Worm (Caenorhabditis elegans) whole organism, L4 larva: ENCODE measurements around the gene acr-16.
A peak's percentile ranks its signal among the peaks of the same experiment; 100 is the strongest.

ENCODE experiments used
- D1046.2 ChIP-seq: fragments of 200-800 bp; sonication (Bioruptor generic); IDR thresholded peaks from 2 replicates; pipeline ENCODE4 v1.3.6; 2022; ENCODE audit warnings: missing genetic modification characterization, missing compliant biosample characterization
- F44E2.7 ChIP-seq: fragments of 200-800 bp; sonication (Bioruptor generic); IDR thresholded peaks from 2 replicates; pipeline ENCODE4 v2.1.2; 2022; ENCODE audit warnings: missing genetic modification characterization, missing compliant biosample characterization
- Y105C5A.15 ChIP-seq: fragments of 200-800 bp; sonication (Bioruptor generic); IDR thresholded peaks from 2 replicates; pipeline ENCODE4 v1.3.6; 2022; ENCODE audit warnings: missing genetic modification characterization, missing compliant biosample characterization
- Y48G9A.11 ChIP-seq: fragments of 200-800 bp; sonication (Bioruptor generic); IDR thresholded peaks from 2 replicates; pipeline ENCODE4 v1.3.6; 2022; ENCODE audit warnings: missing genetic modification reagents, missing genetic modification characterization, missing compliant biosample characterization
- Y75B8A.6 ChIP-seq: fragments of 200-800 bp; sonication (Bioruptor generic); IDR thresholded peaks from 2 replicates; pipeline ENCODE4 v1.3.6; 2022; ENCODE audit warnings: missing genetic modification reagents, missing genetic modification characterization, missing compliant biosample characterization
- aha-1 ChIP-seq: fragments of 150-350 bp; peaks from one replicate; lab custom pipeline; 2014; ENCODE audit warnings: missing biosample characterization, missing genetic modification characterization
- ama-1 ChIP-seq: fragments of 150-350 bp; optimal IDR thresholded peaks from 2 replicates; lab custom pipeline; 2014; ENCODE audit warnings: inconsistent platforms, mixed read lengths
- arid-1 ChIP-seq: fragments of 200-800 bp; sonication (Bioruptor generic); conservative IDR thresholded peaks from 2 replicates; pipeline ENCODE4 v1.3.6; 2022; ENCODE audit warnings: missing genetic modification reagents, missing genetic modification characterization, missing compliant biosample characterization
- ceh-62 ChIP-seq: sonication (generic microtip); optimal IDR thresholded peaks from 2 replicates; lab custom pipeline; 2017; ENCODE audit warnings: missing biosample characterization, missing genetic modification characterization
- cey-2 ChIP-seq: sonication (generic microtip); optimal IDR thresholded peaks from 3 replicates; lab custom pipeline; 2017; ENCODE audit warnings: missing genetic modification characterization, mild to moderate bottlenecking, missing compliant biosample characterization, antibody characterized with exemption, borderline replicate concordance; ENCODE audit not compliant: insufficient read depth
- daf-16 ChIP-seq, 3 experiments: sonication (generic microtip); optimal IDR thresholded peaks; 2 replicates each; lab custom pipeline; 2016 to 2017; ENCODE audit warnings: missing genetic modification characterization in 3 of 3, missing genetic modification reagents in 3 of 3, mild to moderate bottlenecking in 2 of 3, missing compliant biosample characterization in 2 of 3, missing biosample characterization in 1 of 3, moderate library complexity in 1 of 3
- daf-19 ChIP-seq: fragments of 200-800 bp; sonication (Bioruptor generic); conservative IDR thresholded peaks from 2 replicates; pipeline ENCODE4 v1.3.6; 2022; ENCODE audit warnings: missing genetic modification characterization, missing compliant biosample characterization
- daf-8 ChIP-seq: fragments of 200-800 bp; sonication (Bioruptor generic); IDR thresholded peaks from 2 replicates; pipeline ENCODE4 v1.3.6; 2022; ENCODE audit warnings: missing genetic modification characterization, missing compliant biosample characterization
- dmd-6 ChIP-seq: fragments of 200-800 bp; sonication (Bioruptor generic); IDR thresholded peaks from 2 replicates; pipeline ENCODE4 v1.3.6; 2022; ENCODE audit warnings: missing genetic modification reagents, missing genetic modification characterization, missing compliant biosample characterization
- dve-1 ChIP-seq: sonication (generic microtip); optimal IDR thresholded peaks from 2 replicates; lab custom pipeline; 2017; ENCODE audit warnings: antibody characterized with exemption, mild to moderate bottlenecking, missing genetic modification characterization, missing compliant biosample characterization; ENCODE audit not compliant: insufficient read depth
- gei-8 ChIP-seq: fragments of 200-800 bp; sonication (Bioruptor generic); optimal IDR thresholded peaks from 2 replicates; lab custom pipeline; 2018; ENCODE audit warnings: mild to moderate bottlenecking, missing genetic modification characterization, missing compliant biosample characterization
- hlh-11 ChIP-seq: fragments of 200-800 bp; sonication (Bioruptor generic); optimal IDR thresholded peaks from 2 replicates; lab custom pipeline; 2018; ENCODE audit warnings: mild to moderate bottlenecking, missing genetic modification characterization, missing compliant biosample characterization
- hlh-30 ChIP-seq: sonication (generic microtip); optimal IDR thresholded peaks from 2 replicates; lab custom pipeline; 2017; ENCODE audit warnings: antibody characterized with exemption, mild to moderate bottlenecking, missing genetic modification characterization, missing compliant biosample characterization; ENCODE audit not compliant: insufficient read depth
- hmg-1.1 ChIP-seq: fragments of 200-800 bp; sonication (Bioruptor generic); IDR thresholded peaks from 2 replicates; pipeline ENCODE4 v1.3.6; 2022; ENCODE audit warnings: missing genetic modification reagents, missing genetic modification characterization, missing compliant biosample characterization
- lim-7 ChIP-seq: fragments of 200-800 bp; sonication (Bioruptor generic); IDR thresholded peaks from 2 replicates; pipeline ENCODE4 v1.3.6; 2022; ENCODE audit warnings: missing genetic modification characterization, missing compliant biosample characterization
- lsy-2 ChIP-seq, 2 experiments: fragments of 150-350 bp in 1 of 2; sonication (generic microtip) in 1 of 2; optimal IDR thresholded peaks; 2 replicates each; lab custom pipeline; 2014 to 2017; ENCODE audit warnings: missing biosample characterization in 2 of 2, missing genetic modification characterization in 2 of 2
- madf-9 ChIP-seq: fragments of 200-800 bp; sonication (Bioruptor generic); conservative IDR thresholded peaks from 2 replicates; pipeline ENCODE4 v1.3.6; 2022; ENCODE audit warnings: missing genetic modification reagents, missing genetic modification characterization, missing compliant biosample characterization
- mdl-1 ChIP-seq, 2 experiments: fragments of 150-350 bp in 1 of 2; sonication (generic microtip) in 1 of 2; optimal IDR thresholded peaks; 2 replicates each; lab custom pipeline; 2014 to 2017; ENCODE audit warnings: missing biosample characterization in 2 of 2, missing genetic modification characterization in 2 of 2
- mep-1 ChIP-seq: fragments of 150-350 bp; sonication (generic microtip); optimal IDR thresholded peaks from 3 replicates; lab custom pipeline; 2014; ENCODE audit warnings: missing biosample characterization, missing genetic modification characterization
- mxl-2 ChIP-seq: fragments of 200-800 bp; sonication (Bioruptor generic); conservative IDR thresholded peaks from 2 replicates; pipeline ENCODE4 v1.3.6; 2022; ENCODE audit warnings: missing genetic modification reagents, missing genetic modification characterization, missing compliant biosample characterization
- mxl-3 ChIP-seq: fragments of 200-800 bp; sonication (Bioruptor generic); optimal IDR thresholded peaks from 2 replicates; lab custom pipeline; 2018; ENCODE audit warnings: mild to moderate bottlenecking, missing genetic modification characterization, missing compliant biosample characterization
- nhr-102 ChIP-seq: sonication (generic microtip); optimal IDR thresholded peaks from 2 replicates; lab custom pipeline; 2016; ENCODE audit warnings: mild to moderate bottlenecking, missing genetic modification characterization, moderate library complexity, missing compliant biosample characterization
- nhr-237 ChIP-seq: sonication (generic microtip); optimal IDR thresholded peaks from 2 replicates; lab custom pipeline; 2017; ENCODE audit warnings: missing biosample characterization, missing genetic modification characterization
- nhr-25 ChIP-seq: sonication (generic microtip); optimal IDR thresholded peaks from 2 replicates; lab custom pipeline; 2017; ENCODE audit warnings: missing genetic modification characterization, mild to moderate bottlenecking, missing compliant biosample characterization, antibody characterized with exemption, moderate library complexity, borderline replicate concordance; ENCODE audit not compliant: insufficient read depth
- nhr-28 ChIP-seq: fragments of 150-350 bp; optimal IDR thresholded peaks from 2 replicates; lab custom pipeline; 2014; ENCODE audit warnings: missing biosample characterization, missing genetic modification characterization
- nhr-41 ChIP-seq: fragments of 200-800 bp; sonication (Bioruptor generic); IDR thresholded peaks from 2 replicates; pipeline ENCODE4 v1.3.6; 2022; ENCODE audit warnings: missing genetic modification reagents, missing genetic modification characterization, missing compliant biosample characterization
- nhr-77 ChIP-seq: fragments of 150-350 bp; optimal IDR thresholded peaks from 2 replicates; lab custom pipeline; 2014; ENCODE audit warnings: missing biosample characterization, missing genetic modification characterization
- pha-4 ChIP-seq, 2 experiments: fragments of 150-350 bp in 1 of 2; fragments of 200-800 bp in 1 of 2; sonication (Bioruptor generic) in 1 of 2; IDR thresholded peaks in 1 of 2; optimal IDR thresholded peaks in 1 of 2; 2 replicates each; pipeline versions ENCODE4 v1.3.6 to Lab custom; 2014 to 2022; ENCODE audit warnings: missing genetic modification characterization in 2 of 2, missing genetic modification reagents in 2 of 2, missing biosample characterization in 1 of 2, missing compliant biosample characterization in 1 of 2
- php-3 ChIP-seq: fragments of 200-800 bp; sonication (Bioruptor generic); IDR thresholded peaks from 2 replicates; pipeline ENCODE4 v1.3.6; 2022; ENCODE audit warnings: missing genetic modification reagents, missing genetic modification characterization, missing compliant biosample characterization
- pqm-1 ChIP-seq: sonication (generic microtip); optimal IDR thresholded peaks from 2 replicates; lab custom pipeline; 2017; ENCODE audit warnings: missing biosample characterization, missing genetic modification characterization
- rbr-2 ChIP-seq: sonication (generic microtip); optimal IDR thresholded peaks from 2 replicates; lab custom pipeline; 2016; ENCODE audit warnings: missing genotype, missing genetic modification characterization, missing compliant biosample characterization
- snpc-1.2 ChIP-seq: fragments of 200-800 bp; sonication (Bioruptor generic); IDR thresholded peaks from 2 replicates; pipeline ENCODE4 v1.3.6; 2022; ENCODE audit warnings: missing genetic modification reagents, missing genetic modification characterization, missing compliant biosample characterization
- snpc-4 ChIP-seq: fragments of 150-350 bp; optimal IDR thresholded peaks from 2 replicates; lab custom pipeline; 2014; ENCODE audit warnings: missing biosample characterization, missing genetic modification characterization
- tag-97 ChIP-seq: fragments of 200-800 bp; sonication (Bioruptor generic); IDR thresholded peaks from 2 replicates; pipeline ENCODE4 v1.3.6; 2022; ENCODE audit warnings: missing genetic modification characterization, missing compliant biosample characterization
- zip-11 ChIP-seq: fragments of 200-800 bp; sonication (Bioruptor generic); IDR thresholded peaks from 2 replicates; pipeline ENCODE4 v1.3.6; 2022; ENCODE audit warnings: missing genetic modification characterization, missing compliant biosample characterization

Gene acr-16

ce11 chrV:8609776-8610529 lies 48.9 kb downstream of the acr-16 start (continued):
- TF ChIP-seq php-3 (no peak), snpc-1.2 (GFP tag; lab: Robert Waterston, UW) (no peak), D1046.2 (GFP tag; lab: Robert Waterston, UW) (no peak), cey-2 (tag; lab: Kevin White, UChicago) (no peak), rbr-2 (tag; lab: Kevin White, UChicago) (peak; percentile 22), mdl-1 (tag; optimal IDR thresholded peaks at IDR 0.05; lab: Kevin White, UChicago) (peak; percentile 10 to 60), pha-4 (GFP tag; IDR thresholded peaks at IDR 0.05; lab: Robert Waterston, UW) (no peak), pha-4 (tag; optimal IDR thresholded peaks at IDR 0.05; lab: Kevin White, UChicago) (no peak)

ce11 chrV:8610633-8611404 lies 49.8 kb downstream of the acr-16 start, which contains the start of gene fip-4:
fip-4 (minus strand) TSS chrV:8611268.
- TF ChIP-seq zip-11 (GFP tag; lab: Robert Waterston, UW) (no peak), mep-1 (peak; percentile 26), daf-19 (GFP tag; lab: Robert Waterston, UW) (no peak), nhr-102 (tag; lab: Kevin White, UChicago) (no peak), hlh-11 (tag; lab: Kevin White, UChicago) (peak; percentile 45), nhr-25 (tag; lab: Kevin White, UChicago) (peak; percentile 69), hlh-30 (tag; lab: Kevin White, UChicago) (peak; percentile 87), nhr-237 (no peak), lsy-2 (tag; optimal IDR thresholded peaks at IDR 0.05; lab: Kevin White, UChicago) (no peak), hmg-1.1 (GFP tag; lab: Robert Waterston, UW) (peak; percentile 48), pqm-1 (tag; lab: Kevin White, UChicago) (peak; percentile 11), madf-9 (GFP tag; lab: Robert Waterston, UW) (no peak), nhr-28 (tag; lab: Kevin White, UChicago) (peak; percentile 82), aha-1 (peak; percentile 76), pha-4 (GFP tag; IDR thresholded peaks at IDR 0.05; lab: Robert Waterston, UW) (no peak), pha-4 (tag; optimal IDR thresholded peaks at IDR 0.05; lab: Kevin White, UChicago) (peak; percentile 92), arid-1 (GFP tag; lab: Robert Waterston, UW) (no peak), Y75B8A.6 (GFP tag; lab: Robert Waterston, UW) (no peak), mxl-3 (GFP tag; lab: Kevin White, UChicago) (peak; percentile 57), lim-7 (GFP tag; lab: Robert Waterston, UW) (no peak), ama-1 (lab: Kevin White, UChicago) (peak; percentile 76), mdl-1 (tag; optimal IDR thresholded peaks at IDR 0.05; lab: Kevin White, UChicago) (peak in 1 of 2 experiments; percentile 60), mxl-2 (GFP tag; lab: Robert Waterston, UW) (peak; percentile 67; the same call in 1 of the 2 replicates), dve-1 (tag; lab: Kevin White, UChicago) (peak; percentile 62), nhr-41 (GFP tag; lab: Robert Waterston, UW) (peak; percentile 57; the same call in 1 of the 2 replicates), tag-97 (GFP tag; lab: Robert Waterston, UW) (no peak), cey-2 (tag; lab: Kevin White, UChicago) (peak; percentile 12), snpc-4 (tag; lab: Kevin White, UChicago) (no peak), ceh-62 (tag; lab: Kevin White, UChicago) (no peak), snpc-1.2 (GFP tag; lab: Robert Waterston, UW) (no peak), dmd-6 (GFP tag; lab: Robert Waterston, UW) (peak; percentile 60), Y105C5A.15 (GFP tag; lab: Robert Waterston, UW) (no peak), php-3 (no peak), Y48G9A.11 (no peak), gei-8 (GFP tag; lab: Kevin White, UChicago) (no peak), daf-16 (GFP tag; optimal IDR thresholded peaks at IDR 0.05; lab: Kevin White, UChicago) (no peak), daf-16 (tag; optimal IDR thresholded peaks at IDR 0.05; lab: Kevin White, UChicago) (peak; percentile 78), daf-8 (GFP tag; lab: Robert Waterston, UW) (no peak), F44E2.7 (GFP tag; lab: Robert Waterston, UW) (no peak), nhr-77 (peak; percentile 57)
